Fruit fly (Drosophila melanogaster): Measurements from ENCODE around the gene Pomp.

Pomp gene

dm6 chr2L:20795774-20796173, 8.3 kb downstream of the Pomp start:
- TF ChIP-seq NC2β (GFP tag; optimal IDR thresholded peaks at IDR 0.05): no peak
- peak; percentile 54 for TF ChIP-seq Elba2 (GFP tag; optimal IDR thresholded peaks at IDR 0.05)
- TF ChIP-seq zfh1 (GFP tag; IDR thresholded peaks at IDR 0.05): 0 out of 3 replicates have a peak, but pooled peaks have one; percentile 4
- TF ChIP-seq CG17361 (GFP tag; IDR thresholded peaks at IDR 0.05): no peak
- peak; percentile 74 for TF ChIP-seq CG13894 (tag; optimal IDR thresholded peaks at IDR 0.05)
- TF ChIP-seq Pdp1 (GFP tag; optimal IDR thresholded peaks at IDR 0.05): peak in 1 of 2 experiments; percentile 64
- TF ChIP-seq cg (GFP tag; optimal IDR thresholded peaks at IDR 0.05): peak; percentile 12
- no peak for TF ChIP-seq YL-1 (GFP tag; optimal IDR thresholded peaks at IDR 0.05)
- no peak for TF ChIP-seq Xrp1 (GFP tag; IDR thresholded peaks at IDR 0.05)
- no peak for TF ChIP-seq CG10565 (GFP tag; optimal IDR thresholded peaks at IDR 0.05)
- TF ChIP-seq knrl (GFP tag; IDR thresholded peaks at IDR 0.05; ENCODE audit: partially characterized antibody): no peak

- TF ChIP-seq CTCF (GFP tag; optimal IDR thresholded peaks at IDR 0.05) (peak; percentile 76), Dll (GFP tag; IDR thresholded peaks at IDR 0.05; ENCODE audit: partially characterized antibody) (no peak), CG17612 (GFP tag; IDR thresholded peaks at IDR 0.05) (no peak), CG2120 (GFP tag; optimal IDR thresholded peaks at IDR 0.05) (no peak), Sry-β (GFP tag; optimal IDR thresholded peaks at IDR 0.05) (peak; percentile 80), CG10543 (GFP tag; optimal IDR thresholded peaks at IDR 0.05) (no peak), sc (optimal IDR thresholded peaks at IDR 0.05) (no peak), sc (GFP tag; optimal IDR thresholded peaks at IDR 0.05) (no peak), CG16815 (GFP tag; optimal IDR thresholded peaks at IDR 0.05) (no peak), Myb (GFP tag; optimal IDR thresholded peaks at IDR 0.05) (peak; percentile 40), Lhr (GFP tag; optimal IDR thresholded peaks at IDR 0.05) (peak; percentile 73), CG11695 (GFP tag; IDR thresholded peaks at IDR 0.05) (no peak), seq (GFP tag; IDR thresholded peaks at IDR 0.05) (no peak), crc (GFP tag; optimal IDR thresholded peaks at IDR 0.05) (no peak), Hmx (GFP tag; optimal IDR thresholded peaks at IDR 0.05) (peak; percentile 17), her (GFP tag; optimal IDR thresholded peaks at IDR 0.05) (peak; percentile 42), Opbp (GFP tag; IDR thresholded peaks at IDR 0.05; ENCODE audit: partially characterized antibody) (no peak), CG32767 (GFP tag; IDR thresholded peaks at IDR 0.05) (0 out of 2 replicates have a peak, but pooled peaks have one; percentile 17), Atf6 (GFP tag; IDR thresholded peaks at IDR 0.05) (0 out of 2 replicates have a peak, but pooled peaks have one; percentile 17), mirr (GFP tag; optimal IDR thresholded peaks at IDR 0.05) (peak; percentile 1), lola (GFP tag; optimal IDR thresholded peaks at IDR 0.05) (peak in 1 of 3 experiments; percentile 36), BtbVII (GFP tag; optimal IDR thresholded peaks at IDR 0.05) (peak; percentile 1), CG16813 (GFP tag; IDR thresholded peaks at IDR 0.05; ENCODE audit: partially characterized antibody) (no peak), CG2199 (GFP tag; IDR thresholded peaks at IDR 0.05) (no peak), NK7.1 (GFP tag; optimal IDR thresholded peaks at IDR 0.05) (no peak), caup (GFP tag; optimal IDR thresholded peaks at IDR 0.05; ENCODE audit: severe bottlenecking) (peak; percentile 19), CG6813 (GFP tag; optimal IDR thresholded peaks at IDR 0.05) (no peak), CG9817 (tag; optimal IDR thresholded peaks at IDR 0.05) (peak; percentile 7), CG7556 (GFP tag; optimal IDR thresholded peaks at IDR 0.05) (no peak), peb (GFP tag; IDR thresholded peaks at IDR 0.05) (no peak), sob (GFP tag; IDR thresholded peaks at IDR 0.05) (peak; percentile 11; the same call in 1 of the 2 replicates), Hr3 (GFP tag; optimal IDR thresholded peaks at IDR 0.05) (no peak), CG2678 (tag; optimal IDR thresholded peaks at IDR 0.05) (no peak), NFAT (GFP tag; IDR thresholded peaks at IDR 0.05) (no peak), phol (tag; optimal IDR thresholded peaks at IDR 0.05) (peak; percentile 53), E2f2 (GFP tag; IDR thresholded peaks at IDR 0.05) (peak; percentile 83), pan (optimal IDR thresholded peaks at IDR 0.05) (no peak), pan (GFP tag; optimal IDR thresholded peaks at IDR 0.05 in 1 of 2, IDR thresholded peaks at IDR 0.05 in 1 of 2) (peak in 1 of 2 experiments; percentile 18)
Measured at dm6 chr2L:20796758-20797514, 9.5 kb downstream of the Pomp start, which contains the start of gene vari. Gene vari (minus strand): TSS chr2L:20797042.
